Fruit fly (Drosophila melanogaster) whole organism, pupa: Measurements from ENCODE around the gene RpL28.

ENCODE experiments used
- CG10348 ChIP-seq: fragments of 200-800 bp; sonication (Bioruptor generic); IDR thresholded peaks from 2 replicates; pipeline ENCODE4 v1.3.6; 2022; ENCODE audit warnings: missing biosample characterization, missing genetic modification characterization
- CG12605 ChIP-seq: fragments of 200-800 bp; sonication (Bioruptor generic); IDR thresholded peaks from 2 replicates; pipeline ENCODE4 v1.3.6; 2022; ENCODE audit warnings: missing biosample characterization, missing genetic modification characterization
- CG13204 ChIP-seq: fragments of 200-800 bp; sonication (Bioruptor generic); optimal IDR thresholded peaks from 2 replicates; lab custom pipeline; 2018; ENCODE audit warnings: missing biosample characterization, mild to moderate bottlenecking, missing genetic modification characterization, moderate library complexity
- CG14655 ChIP-seq: fragments of 200-800 bp; sonication (Bioruptor generic); optimal IDR thresholded peaks from 3 replicates; lab custom pipeline; 2017; ENCODE audit warnings: mild to moderate bottlenecking, missing biosample characterization, missing genetic modification reagents, missing genetic modification characterization
- CG15710 ChIP-seq: fragments of 200-800 bp; sonication (Bioruptor generic); optimal IDR thresholded peaks from 2 replicates; lab custom pipeline; 2018; ENCODE audit warnings: missing biosample characterization, mild to moderate bottlenecking, missing genetic modification characterization, moderate library complexity
- CG17806 ChIP-seq: fragments of 200-800 bp; sonication (Bioruptor generic); optimal IDR thresholded peaks from 2 replicates; lab custom pipeline; 2018; ENCODE audit warnings: missing biosample characterization, mild to moderate bottlenecking, missing genetic modification characterization, moderate library complexity
- CG32121 ChIP-seq: fragments of 200-800 bp; sonication (Bioruptor generic); IDR thresholded peaks from 2 replicates; pipeline ENCODE4 v1.3.6; 2022; ENCODE audit warnings: missing biosample characterization, missing genetic modification characterization
- CG34367 ChIP-seq: fragments of 200-800 bp; sonication (Bioruptor generic); optimal IDR thresholded peaks from 2 replicates; lab custom pipeline; 2018; ENCODE audit warnings: missing biosample characterization, mild to moderate bottlenecking, missing genetic modification characterization
- CG4496 ChIP-seq: fragments of 200-800 bp; sonication (Bioruptor generic); IDR thresholded peaks from 3 replicates; pipeline ENCODE4 v1.3.6; 2022; ENCODE audit warnings: missing biosample characterization, missing genetic modification characterization
- CG8159 ChIP-seq: fragments of 200-800 bp; sonication (Bioruptor generic); optimal IDR thresholded peaks from 3 replicates; lab custom pipeline; 2018; ENCODE audit warnings: missing biosample characterization, mild to moderate bottlenecking, missing genetic modification characterization, moderate library complexity
- CG8301 ChIP-seq: fragments of 200-800 bp; sonication (Bioruptor generic); optimal IDR thresholded peaks from 2 replicates; lab custom pipeline; 2018; ENCODE audit warnings: missing biosample characterization, mild to moderate bottlenecking, missing genetic modification characterization
- CG9948 ChIP-seq: fragments of 200-800 bp; sonication (Bioruptor generic); optimal IDR thresholded peaks from 2 replicates; lab custom pipeline; 2018; ENCODE audit warnings: missing biosample characterization, mild to moderate bottlenecking, missing genetic modification characterization, moderate library complexity
- D1 ChIP-seq: fragments of 200-800 bp; sonication (Bioruptor generic); optimal IDR thresholded peaks from 2 replicates; lab custom pipeline; 2018; ENCODE audit warnings: missing biosample characterization, mild to moderate bottlenecking, missing genetic modification characterization, moderate library complexity
- EcR ChIP-seq: fragments of 200-800 bp; sonication (Bioruptor generic); optimal IDR thresholded peaks from 3 replicates; lab custom pipeline; 2019; ENCODE audit warnings: missing biosample characterization, missing genetic modification characterization, mild to moderate bottlenecking, moderate library complexity, missing genetic modification reagents
- Ets98B ChIP-seq: fragments of 200-800 bp; sonication (Bioruptor generic); IDR thresholded peaks from 2 replicates; pipeline ENCODE4 v1.3.6; 2022; ENCODE audit warnings: missing biosample characterization, missing genetic modification characterization
- Pif1A ChIP-seq: fragments of 200-800 bp; sonication (Bioruptor generic); optimal IDR thresholded peaks from 3 replicates; lab custom pipeline; 2016; ENCODE audit warnings: missing biosample characterization, missing genetic modification characterization
- Pif1B ChIP-seq: fragments of 200-800 bp; sonication (Bioruptor generic); optimal IDR thresholded peaks from 3 replicates; lab custom pipeline; 2016; ENCODE audit warnings: missing biosample characterization, missing genetic modification characterization
- Snoo ChIP-seq: fragments of 200-800 bp; sonication (Bioruptor generic); optimal IDR thresholded peaks from 3 replicates; lab custom pipeline; 2017; ENCODE audit warnings: missing biosample characterization, mild to moderate bottlenecking, missing genetic modification characterization, inconsistent platforms
- fd96Ca ChIP-seq: fragments of 200-800 bp; sonication (Bioruptor generic); IDR thresholded peaks from 3 replicates; pipeline ENCODE4 v1.3.6; 2022; ENCODE audit warnings: missing biosample characterization, missing genetic modification characterization
- gl ChIP-seq: fragments of 200-800 bp; sonication (Bioruptor generic); optimal IDR thresholded peaks from 2 replicates; lab custom pipeline; 2018; ENCODE audit warnings: missing biosample characterization, mild to moderate bottlenecking, missing genetic modification characterization
- rn ChIP-seq: fragments of 200-800 bp; sonication (Bioruptor generic); IDR thresholded peaks from 2 replicates; pipeline ENCODE4 v1.3.6; 2022; ENCODE audit warnings: missing biosample characterization, missing genetic modification characterization

RpL28 gene

DNA sequence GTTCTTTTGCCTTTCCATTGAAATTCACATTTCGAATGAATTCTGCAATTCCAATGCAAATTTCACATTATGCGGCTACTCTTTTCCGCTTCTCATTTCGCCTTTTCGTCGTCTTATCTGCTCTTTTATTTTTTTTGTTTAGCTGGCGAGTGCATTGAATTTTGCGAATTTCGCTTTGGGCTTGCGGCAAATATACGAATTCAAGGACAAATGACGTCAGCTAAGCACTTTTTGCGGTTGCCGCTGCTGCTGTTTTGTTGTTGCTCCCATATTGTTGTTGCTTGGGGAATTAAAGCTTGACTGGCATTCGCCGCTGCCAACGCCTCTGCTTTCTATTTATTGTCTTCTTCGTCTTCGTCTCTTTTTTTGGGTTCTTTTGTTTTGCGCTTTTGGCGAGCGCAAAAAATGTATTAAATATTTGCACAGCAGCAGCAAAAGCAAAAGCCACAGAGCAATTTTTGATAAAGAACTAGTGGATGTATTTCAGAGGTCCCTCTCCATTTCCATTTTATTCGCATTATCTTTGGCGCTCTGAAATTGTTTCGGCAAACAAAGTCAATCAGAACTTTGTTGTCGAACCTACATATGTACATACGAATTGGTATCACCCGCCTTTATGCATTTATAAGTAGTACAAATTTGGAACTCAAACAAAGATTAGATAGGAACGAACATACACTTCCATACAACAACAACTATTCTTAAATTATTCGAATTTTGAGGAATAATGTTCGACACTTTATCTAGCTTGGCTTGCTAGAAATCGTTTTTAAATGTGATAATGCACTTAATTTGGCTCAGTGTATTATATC lies 17.2 kb upstream of the RpL28 start:
- TF ChIP-seq EcR: peak; percentile 94
- TF ChIP-seq CG13204: no peak
- peak; percentile 68 for TF ChIP-seq Pif1B (GFP tag; lab: Kevin White, UChicago)
- TF ChIP-seq CG4496 (GFP tag; lab: Robert Waterston, UW): 0 out of 3 replicates have a peak, but pooled peaks have one; percentile 5
- no peak for TF ChIP-seq CG17806 (tag; lab: Kevin White, UChicago)
- no peak for TF ChIP-seq CG8301 (tag; lab: Kevin White, UChicago)
- TF ChIP-seq gl (tag; lab: Kevin White, UChicago): no peak
- no peak for TF ChIP-seq Ets98B
- peak; percentile 83 for TF ChIP-seq CG34367 (tag; lab: Kevin White, UChicago)
- peak; percentile 40 for TF ChIP-seq D1 (tag; lab: Kevin White, UChicago)
- TF ChIP-seq CG12605: no peak
- TF ChIP-seq CG10348 (GFP tag; lab: Robert Waterston, UW): no peak
- no peak for TF ChIP-seq CG32121 (GFP tag; lab: Robert Waterston, UW)
- no peak for TF ChIP-seq rn (GFP tag; lab: Robert Waterston, UW)
- peak; percentile 46 for TF ChIP-seq Snoo (tag; lab: Kevin White, UChicago)
- peak; percentile 66 for TF ChIP-seq CG9948 (tag; lab: Kevin White, UChicago)
- no peak for TF ChIP-seq CG14655 (GFP tag; lab: Kevin White, UChicago)
- TF ChIP-seq fd96Ca: no peak
- no peak for TF ChIP-seq CG8159
- TF ChIP-seq Pif1A (GFP tag; lab: Kevin White, UChicago): no peak
- TF ChIP-seq CG15710 (tag; lab: Kevin White, UChicago): peak; percentile 60

DNA sequence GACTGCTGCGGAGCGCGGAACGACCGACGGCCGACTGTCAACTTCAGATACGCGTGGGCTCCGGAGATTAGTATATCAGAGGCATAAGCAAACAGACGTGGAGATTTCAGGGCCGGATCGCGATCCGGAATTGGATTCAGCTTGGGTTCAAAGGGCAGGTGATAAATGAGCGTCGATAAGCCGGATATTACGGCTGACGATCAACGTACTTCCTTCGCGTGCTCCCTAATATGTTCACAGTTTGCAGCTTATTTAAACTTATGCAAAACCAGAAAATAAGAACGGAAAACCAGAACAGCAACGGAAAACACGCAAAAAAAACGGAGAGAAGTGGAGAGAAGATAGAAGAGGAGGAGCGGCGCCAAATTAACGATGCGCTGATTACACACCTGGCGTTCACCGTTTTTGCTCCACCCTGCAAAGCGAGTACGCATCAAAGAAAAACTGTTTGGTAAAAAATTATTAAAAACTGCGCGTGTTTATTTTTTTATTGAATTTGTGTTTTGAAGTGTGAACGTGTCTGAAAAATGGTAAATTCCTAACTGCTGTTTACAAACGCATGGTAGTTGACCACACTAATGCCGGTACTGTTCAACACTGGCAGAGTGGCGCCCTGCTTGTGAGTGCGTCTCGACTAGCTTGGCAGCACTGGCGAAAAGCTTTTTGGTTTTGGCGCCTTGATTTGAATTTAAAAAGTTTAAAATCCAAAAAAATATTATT lies 16.4 kb upstream of the RpL28 start, which contains the start of gene CG17746:
CG17746 (minus strand) TSS at position 546 of the 720 bp plus-strand sequence.
- TF ChIP-seq rn (GFP tag; lab: Robert Waterston, UW) (no peak), CG14655 (GFP tag; lab: Kevin White, UChicago) (no peak), D1 (tag; lab: Kevin White, UChicago) (no peak), Ets98B (no peak), Snoo (tag; lab: Kevin White, UChicago) (no peak), Pif1B (GFP tag; lab: Kevin White, UChicago) (no peak), CG8159 (peak; percentile 8), EcR (no peak), CG9948 (tag; lab: Kevin White, UChicago) (no peak), CG34367 (tag; lab: Kevin White, UChicago) (no peak), Pif1A (GFP tag; lab: Kevin White, UChicago) (no peak), fd96Ca (no peak), CG4496 (GFP tag; lab: Robert Waterston, UW) (peak; percentile 39; the same call in 1 of the 3 replicates), CG12605 (no peak), CG13204 (no peak), CG15710 (tag; lab: Kevin White, UChicago) (no peak), CG17806 (tag; lab: Kevin White, UChicago) (no peak), CG8301 (tag; lab: Kevin White, UChicago) (no peak), CG10348 (GFP tag; lab: Robert Waterston, UW) (no peak), gl (tag; lab: Kevin White, UChicago) (peak; percentile 26), CG32121 (GFP tag; lab: Robert Waterston, UW) (no peak)

DNA sequence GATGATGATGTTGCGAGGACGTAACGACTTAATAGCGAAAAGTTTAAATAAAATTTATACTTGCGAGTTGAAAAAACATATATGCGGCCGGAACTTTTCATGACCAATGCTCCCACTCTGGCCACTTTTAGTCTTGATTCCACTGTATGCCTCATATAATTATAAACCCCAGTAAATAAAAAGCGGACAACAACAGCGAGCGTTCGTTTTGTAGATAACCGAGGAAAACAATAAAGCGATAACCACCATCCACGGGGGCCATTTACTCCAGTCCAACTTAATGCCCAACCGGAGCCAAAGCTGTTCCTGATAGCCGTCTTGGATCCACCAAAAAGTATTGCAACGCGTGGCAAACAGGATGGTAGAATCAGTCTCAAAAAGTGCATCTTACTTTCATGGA lies 13.6 kb upstream of the RpL28 start:
- no peak for TF ChIP-seq CG9948 (tag; lab: Kevin White, UChicago)
- peak; percentile 45 for TF ChIP-seq EcR
- TF ChIP-seq CG15710 (tag; lab: Kevin White, UChicago): no peak
- TF ChIP-seq CG17806 (tag; lab: Kevin White, UChicago): no peak

DNA sequence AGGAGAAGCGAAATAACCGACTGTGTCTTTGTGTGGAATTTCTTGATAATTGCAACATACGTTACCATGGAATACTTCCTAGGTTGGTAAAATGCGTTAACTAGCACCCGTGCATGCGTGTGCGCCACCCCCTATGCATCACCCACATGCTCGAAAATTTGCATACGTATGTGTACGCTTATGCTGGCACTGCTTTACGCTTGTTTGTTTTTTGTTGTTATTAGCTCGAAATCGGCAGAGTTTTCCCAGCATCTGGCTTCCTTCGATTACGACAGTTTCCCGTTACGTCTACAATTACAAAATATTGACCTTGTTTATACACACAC lies 3.7 kb upstream of the RpL28 start:
- TF ChIP-seq CG12605: no peak
- TF ChIP-seq CG32121 (GFP tag; lab: Robert Waterston, UW): 0 out of 2 replicates have a peak, but pooled peaks have one; percentile 0
- TF ChIP-seq Ets98B: peak; percentile 4; the same call in 1 of the 2 replicates

DNA sequence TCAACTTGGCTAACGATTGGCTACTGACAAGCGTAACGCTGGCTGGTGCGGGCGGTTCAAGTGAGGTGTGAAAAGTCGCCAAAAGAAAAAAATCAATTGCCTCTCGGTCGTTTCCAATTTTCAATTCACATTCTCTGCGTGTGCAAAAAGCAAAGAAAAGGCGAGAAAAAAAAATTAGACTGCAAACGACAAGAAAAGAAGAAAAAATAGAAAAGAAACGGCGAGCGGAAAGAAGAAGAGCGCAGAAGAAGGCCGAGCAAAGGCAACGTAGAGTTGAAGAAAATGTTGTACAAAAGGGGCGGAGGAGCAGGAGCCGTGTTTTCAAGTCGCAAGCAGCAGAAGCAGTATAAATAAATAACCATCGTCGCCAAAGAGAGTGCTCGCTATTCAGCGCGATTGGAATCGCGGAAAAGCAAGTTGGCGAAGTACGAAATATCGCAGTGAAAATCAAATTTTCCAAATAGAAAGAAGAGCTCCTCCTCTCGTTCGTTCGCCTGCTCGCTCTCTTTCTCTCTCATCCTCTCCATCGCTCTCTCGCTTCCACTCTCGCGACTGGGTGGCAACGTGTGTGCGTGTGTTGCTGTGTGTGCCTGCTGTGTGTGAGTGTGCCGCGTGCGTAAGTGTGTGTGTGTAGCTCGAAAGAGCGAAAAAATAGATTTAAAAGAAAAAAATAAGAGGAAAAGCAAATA lies 3.2 kb upstream of the RpL28 start:
- peak; percentile 63 for TF ChIP-seq CG13204
- peak; percentile 22 for TF ChIP-seq CG17806 (tag; lab: Kevin White, UChicago)
- no peak for TF ChIP-seq Pif1A (GFP tag; lab: Kevin White, UChicago)
- no peak for TF ChIP-seq Snoo (tag; lab: Kevin White, UChicago)
- TF ChIP-seq CG8159: no peak
- peak; percentile 16 for TF ChIP-seq CG8301 (tag; lab: Kevin White, UChicago)
- TF ChIP-seq CG9948 (tag; lab: Kevin White, UChicago): no peak
- TF ChIP-seq rn (GFP tag; lab: Robert Waterston, UW): 0 out of 2 replicates have a peak, but pooled peaks have one; percentile 8
- no peak for TF ChIP-seq Pif1B (GFP tag; lab: Kevin White, UChicago)
- no peak for TF ChIP-seq D1 (tag; lab: Kevin White, UChicago)
- peak; percentile 50; the same call in 1 of the 2 replicates for TF ChIP-seq CG32121 (GFP tag; lab: Robert Waterston, UW)
- TF ChIP-seq CG34367 (tag; lab: Kevin White, UChicago): peak; percentile 19
- TF ChIP-seq fd96Ca: peak; percentile 76; the same call in 2 of the 3 replicates
- peak; percentile 58 for TF ChIP-seq CG4496 (GFP tag; lab: Robert Waterston, UW)
- TF ChIP-seq CG15710 (tag; lab: Kevin White, UChicago): peak; percentile 42
- TF ChIP-seq gl (tag; lab: Kevin White, UChicago): peak; percentile 62
- TF ChIP-seq CG12605: peak; percentile 59
- peak; percentile 53 for TF ChIP-seq EcR
- TF ChIP-seq CG10348 (GFP tag; lab: Robert Waterston, UW): no peak
- TF ChIP-seq CG14655 (GFP tag; lab: Kevin White, UChicago): peak; percentile 52
- TF ChIP-seq Ets98B: peak; percentile 65
